Fruit fly (Drosophila melanogaster): Measurements from ENCODE around the gene CG31142.

Gene CG31142

dm6 chr3R:23890886-23891285 lies 38.2 kb upstream of the CG31142 start, which contains the start of gene TfIIA-S (continued):
- peak; percentile 56 for TF ChIP-seq Nf-YC (tag; optimal IDR thresholded peaks at IDR 0.05)
- TF ChIP-seq Fer2 (tag; optimal IDR thresholded peaks at IDR 0.05), result peak; percentile 49
- peak; percentile 45 for TF ChIP-seq gsb-n (tag; optimal IDR thresholded peaks at IDR 0.05)
- TF ChIP-seq Sin3A (optimal IDR thresholded peaks at IDR 0.05), result peak; percentile 65
- TF ChIP-seq lab (GFP tag; optimal IDR thresholded peaks at IDR 0.05), result peak; percentile 91
- peak; percentile 90 for TF ChIP-seq ftz-f1 (GFP tag; optimal IDR thresholded peaks at IDR 0.05)
- peak; percentile 22 for TF ChIP-seq fd96Cb (tag; optimal IDR thresholded peaks at IDR 0.05)
- TF ChIP-seq tap (tag; optimal IDR thresholded peaks at IDR 0.05), result no peak
- no peak for TF ChIP-seq CG6791 (GFP tag; IDR thresholded peaks at IDR 0.05; ENCODE audit: partially characterized antibody)
- TF ChIP-seq Antp (GFP tag; optimal IDR thresholded peaks at IDR 0.05), result peak; percentile 86
- TF ChIP-seq fru (optimal IDR thresholded peaks at IDR 0.05), result no peak
- TF ChIP-seq CG4707 (GFP tag; optimal IDR thresholded peaks at IDR 0.05), result peak; percentile 4
- peak; percentile 82 for TF ChIP-seq Fer1 (GFP tag; optimal IDR thresholded peaks at IDR 0.05)
- TF ChIP-seq CG31441 (GFP tag; IDR thresholded peaks at IDR 0.05), result no peak
- TF ChIP-seq z (GFP tag; IDR thresholded peaks at IDR 0.05), result no peak
- TF ChIP-seq ATbp (GFP tag; optimal IDR thresholded peaks at IDR 0.05), result peak; percentile 43
- no peak for TF ChIP-seq CG11085 (GFP tag; IDR thresholded peaks at IDR 0.05)
- TF ChIP-seq Side (GFP tag; optimal IDR thresholded peaks at IDR 0.05), result peak; percentile 80
- peak; percentile 81 for TF ChIP-seq tx (GFP tag; optimal IDR thresholded peaks at IDR 0.05)
- TF ChIP-seq CG15269 (tag; optimal IDR thresholded peaks at IDR 0.05), result peak; percentile 31
- peak; percentile 78 for TF ChIP-seq CG17186 (GFP tag; optimal IDR thresholded peaks at IDR 0.05)
- peak; percentile 55 for TF ChIP-seq hkb (optimal IDR thresholded peaks at IDR 0.05)
- TF ChIP-seq hkb (GFP tag; IDR thresholded peaks at IDR 0.05), result no peak
- peak; percentile 24 for TF ChIP-seq Nf-YB (GFP tag; optimal IDR thresholded peaks at IDR 0.05)
- peak; percentile 84 for TF ChIP-seq CG12155 (GFP tag; optimal IDR thresholded peaks at IDR 0.05)
- TF ChIP-seq CG17328 (GFP tag; IDR thresholded peaks at IDR 0.05), result no peak
- TF ChIP-seq en (GFP tag; optimal IDR thresholded peaks at IDR 0.05), result no peak
- TF ChIP-seq disco-r (GFP tag; optimal IDR thresholded peaks at IDR 0.05), result peak; percentile 60
- peak; percentile 30 for TF ChIP-seq wek (GFP tag; optimal IDR thresholded peaks at IDR 0.05)
- TF ChIP-seq crc (GFP tag; optimal IDR thresholded peaks at IDR 0.05), result peak; percentile 9
- TF ChIP-seq pb (GFP tag; optimal IDR thresholded peaks at IDR 0.05), result peak; percentile 79
- TF ChIP-seq CG3163 (GFP tag; optimal IDR thresholded peaks at IDR 0.05), result peak; percentile 80
- TF ChIP-seq jumu (GFP tag; optimal IDR thresholded peaks at IDR 0.05), result peak; percentile 86
- peak; percentile 80 for TF ChIP-seq CG9876 (GFP tag; optimal IDR thresholded peaks at IDR 0.05)
- TF ChIP-seq chn (GFP tag; optimal IDR thresholded peaks at IDR 0.05), result peak; percentile 84
- TF ChIP-seq Dbx (GFP tag; IDR thresholded peaks at IDR 0.05), result no peak
- no peak for TF ChIP-seq CG1832 (GFP tag; optimal IDR thresholded peaks at IDR 0.05)
- peak; percentile 52 for TF ChIP-seq slp2 (GFP tag; optimal IDR thresholded peaks at IDR 0.05)
- peak; percentile 90 for TF ChIP-seq HLH54F (GFP tag; optimal IDR thresholded peaks at IDR 0.05)
- TF ChIP-seq slou (GFP tag; optimal IDR thresholded peaks at IDR 0.05), result peak; percentile 68
- no peak for TF ChIP-seq CG7963 (GFP tag; IDR thresholded peaks at IDR 0.05; ENCODE audit: partially characterized antibody)
- TF ChIP-seq ash1 (GFP tag; optimal IDR thresholded peaks at IDR 0.05), result peak; percentile 67
- peak; percentile 61 for TF ChIP-seq PHDP (tag; optimal IDR thresholded peaks at IDR 0.05)
- TF ChIP-seq CG7928 (GFP tag; optimal IDR thresholded peaks at IDR 0.05), result peak; percentile 54
- peak; percentile 85 for TF ChIP-seq CG8290 (GFP tag; optimal IDR thresholded peaks at IDR 0.05)
- TF ChIP-seq CG8290 (tag; optimal IDR thresholded peaks at IDR 0.05), result peak; percentile 62 to 96
- no peak for TF ChIP-seq tio (GFP tag; optimal IDR thresholded peaks at IDR 0.05)
- peak; percentile 80 for TF ChIP-seq CG30403 (GFP tag; optimal IDR thresholded peaks at IDR 0.05)
- TF ChIP-seq GATAe (GFP tag; conservative IDR thresholded peaks at IDR 0.05), result no peak
- TF ChIP-seq CG11696 (GFP tag; IDR thresholded peaks at IDR 0.05), result no peak
- no peak for TF ChIP-seq dmrt99B (tag; optimal IDR thresholded peaks at IDR 0.05)
- TF ChIP-seq CG2712 (tag; optimal IDR thresholded peaks at IDR 0.05), result peak; percentile 63
- peak; percentile 71 for TF ChIP-seq luna (GFP tag; optimal IDR thresholded peaks at IDR 0.05)

All from whole organism, embryonic.